Fruit fly (Drosophila melanogaster): ENCODE measurements around the gene pygo.
A peak's percentile ranks its signal among the peaks of the same experiment; 100 is the strongest.

pygo gene

dm6 chr3R:31608438-31609188 is 28.1 kb upstream of the pygo start:
- TF ChIP-seq jim (GFP tag; optimal IDR thresholded peaks at IDR 0.05) (no peak), rgr (GFP tag; optimal IDR thresholded peaks at IDR 0.05) (no peak), N (GFP tag; optimal IDR thresholded peaks at IDR 0.05) (peak; percentile 93), Abd-B (GFP tag; optimal IDR thresholded peaks at IDR 0.05) (no peak), Hnf4 (GFP tag; optimal IDR thresholded peaks at IDR 0.05) (peak; percentile 29), OdsH (GFP tag; optimal IDR thresholded peaks at IDR 0.05) (peak; percentile 31), CG9705 (GFP tag; optimal IDR thresholded peaks at IDR 0.05) (no peak), pan (optimal IDR thresholded peaks at IDR 0.05) (no peak), Hr83 (GFP tag; optimal IDR thresholded peaks at IDR 0.05; ENCODE audit: poor library complexity, severe bottlenecking) (peak; percentile 12), Myc (optimal IDR thresholded peaks at IDR 0.05) (no peak), dmrt93B (GFP tag; optimal IDR thresholded peaks at IDR 0.05) (no peak), ey (GFP tag; optimal IDR thresholded peaks at IDR 0.05) (no peak), foxo (GFP tag; optimal IDR thresholded peaks at IDR 0.05) (peak in 1 of 2 experiments; percentile 2), Vsx2 (GFP tag; optimal IDR thresholded peaks at IDR 0.05; ENCODE audit: partially characterized antibody) (no peak), GATAd (GFP tag; optimal IDR thresholded peaks at IDR 0.05) (no peak), Jra (GFP tag; optimal IDR thresholded peaks at IDR 0.05) (no peak), HLH106 (tag; optimal IDR thresholded peaks at IDR 0.05) (no peak), Mio (GFP tag; optimal IDR thresholded peaks at IDR 0.05) (no peak), tai (GFP tag; optimal IDR thresholded peaks at IDR 0.05) (no peak), Hr78 (GFP tag; optimal IDR thresholded peaks at IDR 0.05) (no peak), fru (GFP tag; optimal IDR thresholded peaks at IDR 0.05) (peak; percentile 33), CG32264 (GFP tag; optimal IDR thresholded peaks at IDR 0.05) (no peak), h (GFP tag; optimal IDR thresholded peaks at IDR 0.05) (peak; percentile 4), dl (GFP tag; optimal IDR thresholded peaks at IDR 0.05; ENCODE audit: insufficient read depth in 1 of 2, partially characterized antibody in 2 of 2) (peak in 1 of 2 experiments; percentile 21), br (GFP tag; optimal IDR thresholded peaks at IDR 0.05) (peak; percentile 17), psq (GFP tag; optimal IDR thresholded peaks at IDR 0.05) (peak; percentile 61), brk (GFP tag; optimal IDR thresholded peaks at IDR 0.05) (peak; percentile 49), CrebA (GFP tag; optimal IDR thresholded peaks at IDR 0.05; ENCODE audit: borderline replicate concordance) (no peak), Dif (GFP tag; optimal IDR thresholded peaks at IDR 0.05; ENCODE audit: partially characterized antibody) (peak; percentile 21), Rel (GFP tag; optimal IDR thresholded peaks at IDR 0.05) (no peak), Rel (tag; optimal IDR thresholded peaks at IDR 0.05) (peak; percentile 85), dsf (GFP tag; optimal IDR thresholded peaks at IDR 0.05; ENCODE audit: borderline replicate concordance) (no peak)

dm6 chr3R:31608030-31608429 is 27.5 kb upstream of the pygo start:
- no peak for TF ChIP-seq sage (GFP tag; optimal IDR thresholded peaks at IDR 0.05)
- TF ChIP-seq Dif (GFP tag; optimal IDR thresholded peaks at IDR 0.05; ENCODE audit: partially characterized antibody): no peak
- TF ChIP-seq Rel (GFP tag; optimal IDR thresholded peaks at IDR 0.05): no peak
- no peak for TF ChIP-seq Rel (tag; optimal IDR thresholded peaks at IDR 0.05)
- TF ChIP-seq rgr (GFP tag; optimal IDR thresholded peaks at IDR 0.05): no peak
- no peak for TF ChIP-seq dsf (GFP tag; optimal IDR thresholded peaks at IDR 0.05; ENCODE audit: borderline replicate concordance)
- TF ChIP-seq jim (GFP tag; optimal IDR thresholded peaks at IDR 0.05): no peak
- no peak for TF ChIP-seq Jra (GFP tag; optimal IDR thresholded peaks at IDR 0.05)
- TF ChIP-seq br (GFP tag; optimal IDR thresholded peaks at IDR 0.05): no peak
- TF ChIP-seq Sp1 (GFP tag; optimal IDR thresholded peaks at IDR 0.05): no peak
- no peak for TF ChIP-seq N (GFP tag; optimal IDR thresholded peaks at IDR 0.05)
- TF ChIP-seq psq (GFP tag; optimal IDR thresholded peaks at IDR 0.05): no peak
- no peak for TF ChIP-seq Vsx2 (GFP tag; optimal IDR thresholded peaks at IDR 0.05; ENCODE audit: partially characterized antibody)
- TF ChIP-seq foxo (GFP tag; optimal IDR thresholded peaks at IDR 0.05): no peak
- TF ChIP-seq Hnf4 (GFP tag; optimal IDR thresholded peaks at IDR 0.05): no peak
- TF ChIP-seq CG32264 (GFP tag; optimal IDR thresholded peaks at IDR 0.05): no peak
- no peak for TF ChIP-seq tai (GFP tag; optimal IDR thresholded peaks at IDR 0.05)
- TF ChIP-seq Myc (optimal IDR thresholded peaks at IDR 0.05): no peak
- no peak for TF ChIP-seq HLH106 (tag; optimal IDR thresholded peaks at IDR 0.05)
- TF ChIP-seq Dfd (GFP tag; optimal IDR thresholded peaks at IDR 0.05): no peak
